Worm (Caenorhabditis elegans) whole organism, young adult: ENCODE measurements around the gene Y102E9.5.

Experiments used
- F52B5.7 ChIP-seq: sonication (generic microtip); optimal IDR thresholded peaks from 2 replicates; lab custom pipeline; 2016; ENCODE audit warnings: mild to moderate bottlenecking, missing genetic modification characterization, missing compliant biosample characterization
- F57C9.4 ChIP-seq: sonication (generic microtip); optimal IDR thresholded peaks from 2 replicates; lab custom pipeline; 2017; ENCODE audit warnings: mild to moderate bottlenecking, missing genetic modification characterization, missing compliant biosample characterization
- Y95B8A.8 ChIP-seq: fragments of 200-800 bp; sonication (Bioruptor generic); IDR thresholded peaks from 2 replicates; pipeline ENCODE4 v1.3.6; 2022; ENCODE audit warnings: missing genetic modification reagents, missing genetic modification characterization, missing compliant biosample characterization
- aptf-2 ChIP-seq: fragments of 200-800 bp; sonication (Bioruptor generic); conservative IDR thresholded peaks from 2 replicates; pipeline ENCODE4 v1.3.6; 2022; ENCODE audit warnings: missing genetic modification reagents, missing genetic modification characterization, missing compliant biosample characterization
- aptf-3 ChIP-seq: fragments of 200-800 bp; sonication (Bioruptor generic); IDR thresholded peaks from 2 replicates; pipeline ENCODE4 v1.3.6; 2022; ENCODE audit warnings: missing genetic modification characterization, missing compliant biosample characterization
- athp-1 ChIP-seq: sonication (generic microtip); optimal IDR thresholded peaks from 2 replicates; lab custom pipeline; 2017; ENCODE audit warnings: mild to moderate bottlenecking, missing genetic modification characterization, missing compliant biosample characterization
- pbrm-1 ChIP-seq: fragments of 200-800 bp; sonication (Bioruptor generic); IDR thresholded peaks from 2 replicates; pipeline ENCODE4 v1.3.6; 2022; ENCODE audit warnings: missing genetic modification reagents, missing genetic modification characterization, missing compliant biosample characterization
- snpc-1.3 ChIP-seq: sonication (generic microtip); optimal IDR thresholded peaks from 2 replicates; lab custom pipeline; 2017; ENCODE audit warnings: missing genetic modification characterization, mild to moderate bottlenecking, missing compliant biosample characterization, antibody characterized with exemption, moderate library complexity, missing genotype, missing genetic modification reagents; ENCODE audit not compliant: insufficient read depth
- ztf-28 ChIP-seq: fragments of 200-800 bp; sonication (Bioruptor generic); IDR thresholded peaks from 2 replicates; pipeline ENCODE4 v1.3.6; 2022; ENCODE audit warnings: missing genetic modification reagents, missing genetic modification characterization, missing compliant biosample characterization

The Y102E9.5 gene

DNA sequence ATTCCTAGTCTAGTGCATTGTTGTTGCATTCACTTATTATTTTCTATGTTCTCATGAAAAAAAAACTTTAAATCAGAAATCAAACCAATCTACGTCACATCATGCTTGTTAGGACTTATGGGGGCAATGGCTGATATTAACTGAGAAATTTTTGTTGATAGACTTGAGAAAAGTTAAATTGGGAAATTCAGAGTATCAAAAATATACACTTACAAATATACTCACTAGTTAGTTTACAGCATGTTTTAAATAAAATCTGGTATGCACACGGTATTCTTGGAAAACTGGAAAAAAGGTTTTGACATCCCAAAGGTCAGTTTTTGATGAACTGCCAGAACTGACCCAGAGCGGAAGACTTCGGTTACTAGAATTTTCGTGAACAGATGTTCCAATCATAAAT, 49.1 kb downstream of the Y102E9.5 start:
- no peak for TF ChIP-seq ztf-28
- no peak for TF ChIP-seq snpc-1.3 (tag; lab: Kevin White, UChicago)
- no peak for TF ChIP-seq pbrm-1
- TF ChIP-seq, all 124 proteins: peak for 0

DNA sequence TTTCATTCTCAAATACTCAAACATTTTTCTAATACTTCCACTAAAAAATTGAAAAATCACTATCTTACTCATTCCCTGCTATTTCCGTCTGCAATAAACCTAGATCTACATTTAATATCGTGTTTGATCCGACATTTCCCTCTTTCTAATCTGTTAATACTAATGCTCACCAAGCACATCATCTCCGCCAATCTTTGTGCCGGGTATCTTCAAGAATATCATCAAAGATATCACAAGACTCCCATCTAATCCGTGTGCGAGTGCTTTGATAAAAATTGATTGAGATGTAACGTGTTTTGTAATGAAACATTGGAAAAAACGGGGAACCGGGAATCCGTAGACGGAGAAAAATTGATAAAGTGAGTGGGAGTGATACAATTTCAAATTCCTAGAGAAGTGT, 50.8 kb downstream of the Y102E9.5 start:
- TF ChIP-seq aptf-2 (GFP tag; lab: Robert Waterston, UW) (no peak), F57C9.4 (no peak), athp-1 (tag; lab: Kevin White, UChicago) (no peak), F52B5.7 (tag; lab: Kevin White, UChicago) (no peak), aptf-3 (no peak), Y95B8A.8 (GFP tag; lab: Robert Waterston, UW) (no peak)
